Fruit fly (Drosophila melanogaster) whole organism, embryonic: Measurements from ENCODE around the gene CG10841.
A peak's percentile ranks its signal among the peaks of the same experiment; 100 is the strongest.

ENCODE experiments used
- CG1024 ChIP-seq: fragments of 200-800 bp; sonication (Bioruptor generic); IDR thresholded peaks from 2 replicates; pipeline ENCODE4 v1.3.6; 2022; ENCODE audit warnings: missing biosample characterization, missing genetic modification characterization
- CG11695 ChIP-seq: fragments of 200-800 bp; sonication (Bioruptor generic); IDR thresholded peaks from 3 replicates; pipeline ENCODE4 v1.3.6; 2022; ENCODE audit warnings: missing biosample characterization, missing genetic modification characterization
- CG12299 ChIP-seq: fragments of 200-800 bp; sonication (Bioruptor generic); optimal IDR thresholded peaks from 2 replicates; lab custom pipeline; 2018; ENCODE audit warnings: missing biosample characterization, mild to moderate bottlenecking, missing genetic modification characterization
- CG1233 ChIP-seq: fragments of 200-800 bp; sonication (Bioruptor generic); optimal IDR thresholded peaks from 4 replicates; lab custom pipeline; 2018; ENCODE audit warnings: missing biosample characterization, mild to moderate bottlenecking, missing genetic modification characterization
- CG13123 ChIP-seq: fragments of 200-800 bp; sonication (Bioruptor generic); optimal IDR thresholded peaks from 2 replicates; lab custom pipeline; 2016; ENCODE audit warnings: missing biosample characterization, missing genetic modification characterization
- CG14441 ChIP-seq: fragments of 200-800 bp; sonication (Bioruptor generic); IDR thresholded peaks from 2 replicates; pipeline ENCODE4 v1.3.6; 2022; ENCODE audit warnings: missing biosample characterization, missing genetic modification characterization
- CG16863 ChIP-seq: fragments of 200-800 bp; sonication (Bioruptor generic); optimal IDR thresholded peaks from 3 replicates; lab custom pipeline; 2016; ENCODE audit warnings: missing biosample characterization, missing genetic modification characterization
- CG1832 ChIP-seq: fragments of 200-800 bp; sonication (Bioruptor generic); optimal IDR thresholded peaks from 2 replicates; lab custom pipeline; 2017; ENCODE audit warnings: missing biosample characterization, mild to moderate bottlenecking, missing genetic modification characterization, inconsistent platforms
- CG30403 ChIP-seq: fragments of 200-800 bp; sonication (Bioruptor generic); optimal IDR thresholded peaks from 3 replicates; lab custom pipeline; 2016; ENCODE audit warnings: missing biosample characterization, missing genetic modification characterization
- CG3838 ChIP-seq: fragments of 200-800 bp; sonication (Bioruptor generic); optimal IDR thresholded peaks from 3 replicates; lab custom pipeline; 2016; ENCODE audit warnings: missing biosample characterization, missing genetic modification characterization
- CG3847 ChIP-seq: fragments of 200-800 bp; sonication (Bioruptor generic); IDR thresholded peaks from 2 replicates; pipeline ENCODE4 v1.3.6; 2022; ENCODE audit warnings: missing biosample characterization, missing genetic modification characterization
- CG6254 ChIP-seq: fragments of 200-800 bp; sonication (Bioruptor generic); optimal IDR thresholded peaks from 3 replicates; lab custom pipeline; 2017; ENCODE audit warnings: mild to moderate bottlenecking, missing biosample characterization, missing genetic modification reagents, missing genetic modification characterization
- CG6272 ChIP-seq: fragments of 200-800 bp; sonication (Bioruptor generic); IDR thresholded peaks from 2 replicates; pipeline ENCODE4 v1.3.6; 2022; ENCODE audit warnings: missing biosample characterization, missing genetic modification characterization
- CG6791 ChIP-seq: fragments of 200-800 bp; sonication (Bioruptor generic); IDR thresholded peaks from 3 replicates; pipeline ENCODE4 v1.3.6; 2022; ENCODE audit warnings: missing biosample characterization, missing genetic modification characterization; ENCODE audit not compliant: partially characterized antibody
- CG6813 ChIP-seq: fragments of 200-800 bp; sonication (Bioruptor generic); optimal IDR thresholded peaks from 2 replicates; lab custom pipeline; 2017; ENCODE audit warnings: missing biosample characterization, missing genetic modification characterization, mild to moderate bottlenecking, moderate library complexity, missing genetic modification reagents
- CG9797 ChIP-seq: fragments of 200-800 bp; sonication (Bioruptor generic); optimal IDR thresholded peaks from 3 replicates; lab custom pipeline; 2018; ENCODE audit warnings: missing biosample characterization, mild to moderate bottlenecking, missing genetic modification characterization
- Camta ChIP-seq: fragments of 200-800 bp; sonication (Bioruptor generic); optimal IDR thresholded peaks from 2 replicates; lab custom pipeline; 2016; ENCODE audit warnings: missing biosample characterization, missing genetic modification characterization
- D19A ChIP-seq: fragments of 200-800 bp; optimal IDR thresholded peaks from 3 replicates; lab custom pipeline; 2019; ENCODE audit warnings: missing biosample characterization, mild to moderate bottlenecking, missing genetic modification characterization, moderate library complexity
- Dfd ChIP-seq, 2 experiments: fragments of >200 bp; optimal IDR thresholded peaks; 2 replicates each; lab custom pipeline; 2017; ENCODE audit warnings: missing biosample characterization in 2 of 2, missing genetic modification characterization in 2 of 2
- Dref ChIP-seq: fragments of 200-800 bp; sonication (Bioruptor generic); IDR thresholded peaks from 2 replicates; pipeline ENCODE4 v1.3.6; 2022; ENCODE audit warnings: missing biosample characterization, missing genetic modification characterization
- Fer2 ChIP-seq: fragments of 200-800 bp; sonication (Bioruptor generic); optimal IDR thresholded peaks from 2 replicates; lab custom pipeline; 2018; ENCODE audit warnings: missing biosample characterization, mild to moderate bottlenecking, missing genetic modification characterization, moderate library complexity
- Gsc ChIP-seq: fragments of 200-800 bp; sonication (Bioruptor generic); IDR thresholded peaks from 2 replicates; pipeline ENCODE4 v1.3.6; 2022; ENCODE audit warnings: missing biosample characterization, missing genetic modification characterization
- Hr39 ChIP-seq: fragments of >200 bp; optimal IDR thresholded peaks from 2 replicates; lab custom pipeline; 2017
- PHDP ChIP-seq: fragments of 200-800 bp; sonication (Bioruptor generic); optimal IDR thresholded peaks from 3 replicates; lab custom pipeline; 2018; ENCODE audit warnings: missing biosample characterization, mild to moderate bottlenecking, missing genetic modification characterization, moderate library complexity
- Ravus ChIP-seq: fragments of 200-800 bp; sonication (Bioruptor generic); IDR thresholded peaks from 2 replicates; pipeline ENCODE4 v1.3.6; 2022; ENCODE audit warnings: missing biosample characterization, missing genetic modification characterization
- Scr ChIP-seq: fragments of 200-800 bp; sonication (Bioruptor generic); IDR thresholded peaks from 2 replicates; pipeline ENCODE4 v1.3.6; 2022; ENCODE audit warnings: missing biosample characterization, missing genetic modification characterization; ENCODE audit not compliant: partially characterized antibody
- Six4 ChIP-seq: fragments of 200-800 bp; sonication (Bioruptor generic); optimal IDR thresholded peaks from 2 replicates; lab custom pipeline; 2016; ENCODE audit warnings: missing biosample characterization, missing genetic modification characterization
- ab ChIP-seq: fragments of 200-800 bp; sonication (Bioruptor generic); optimal IDR thresholded peaks from 2 replicates; lab custom pipeline; 2016; ENCODE audit warnings: missing biosample characterization, missing genetic modification characterization
- bowl ChIP-seq: fragments of 200-800 bp; sonication (Bioruptor generic); IDR thresholded peaks from 2 replicates; pipeline ENCODE4 v1.3.6; 2022; ENCODE audit warnings: missing biosample characterization, missing genetic modification characterization
- chm ChIP-seq: fragments of 200-800 bp; sonication (Bioruptor generic); IDR thresholded peaks from 2 replicates; pipeline ENCODE4 v1.3.6; 2022; ENCODE audit warnings: missing biosample characterization, missing genetic modification characterization
- ci ChIP-seq: fragments of 200-800 bp; sonication (Bioruptor generic); IDR thresholded peaks from 3 replicates; pipeline ENCODE4 v1.3.6; 2022; ENCODE audit warnings: missing biosample characterization, missing genetic modification characterization
- dmrt11E ChIP-seq: fragments of 200-800 bp; sonication (Bioruptor generic); optimal IDR thresholded peaks from 3 replicates; lab custom pipeline; 2018; ENCODE audit warnings: missing biosample characterization, mild to moderate bottlenecking, missing genetic modification characterization, moderate library complexity
- dmrt99B ChIP-seq: fragments of 200-800 bp; sonication (Bioruptor generic); optimal IDR thresholded peaks from 2 replicates; lab custom pipeline; 2018; ENCODE audit warnings: missing biosample characterization, mild to moderate bottlenecking, missing genetic modification characterization, moderate library complexity
- gfzf ChIP-seq: fragments of 200-800 bp; sonication (Bioruptor generic); optimal IDR thresholded peaks from 2 replicates; lab custom pipeline; 2016; ENCODE audit warnings: missing biosample characterization, mild to moderate bottlenecking, missing genetic modification characterization, moderate library complexity
- gsb-n ChIP-seq: fragments of 200-800 bp; sonication (Bioruptor generic); optimal IDR thresholded peaks from 3 replicates; lab custom pipeline; 2018; ENCODE audit warnings: missing biosample characterization, mild to moderate bottlenecking, missing genetic modification characterization
- knrl ChIP-seq: fragments of 200-800 bp; sonication (Bioruptor generic); IDR thresholded peaks from 3 replicates; pipeline ENCODE4 v1.3.6; 2022; ENCODE audit warnings: missing biosample characterization, missing genetic modification characterization; ENCODE audit not compliant: partially characterized antibody
- lbe ChIP-seq: fragments of 200-800 bp; sonication (Bioruptor generic); optimal IDR thresholded peaks from 2 replicates; lab custom pipeline; 2016; ENCODE audit warnings: missing biosample characterization, mild to moderate bottlenecking, missing genetic modification characterization
- lov ChIP-seq, 2 experiments: fragments of 200-800 bp in 1 of 2; fragments of >200 bp in 1 of 2; sonication (Bioruptor generic) in 1 of 2; IDR thresholded peaks in 1 of 2; optimal IDR thresholded peaks in 1 of 2; 2 replicates in 1 of 2; 3 replicates in 1 of 2; pipeline versions ENCODE4 v1.3.6 to Lab custom; 2017 to 2022; ENCODE audit warnings: missing biosample characterization in 1 of 2, missing genetic modification characterization in 1 of 2
- nau ChIP-seq: fragments of 200-800 bp; sonication (Bioruptor generic); optimal IDR thresholded peaks from 3 replicates; lab custom pipeline; 2017; ENCODE audit warnings: missing biosample characterization, mild to moderate bottlenecking, missing genetic modification characterization, missing genetic modification reagents
- nerfin-1 ChIP-seq: fragments of 200-800 bp; sonication (Bioruptor generic); optimal IDR thresholded peaks from 3 replicates; lab custom pipeline; 2019; ENCODE audit warnings: missing biosample characterization, mild to moderate bottlenecking, missing genetic modification characterization, moderate library complexity
- prd ChIP-seq, 3 experiments: fragments of >200 bp in 2 of 3; fragments of 200-800 bp in 1 of 3; sonication (Bioruptor generic) in 1 of 3; optimal IDR thresholded peaks in 2 of 3; IDR thresholded peaks in 1 of 3; 2 replicates in 2 of 3; 3 replicates in 1 of 3; pipeline versions ENCODE4 v1.3.6 to Lab custom; 2017 to 2022; ENCODE audit warnings: missing biosample characterization in 1 of 3, missing genetic modification characterization in 1 of 3
- pum ChIP-seq: fragments of 200-800 bp; sonication (Bioruptor generic); optimal IDR thresholded peaks from 2 replicates; lab custom pipeline; 2016; ENCODE audit warnings: missing biosample characterization, missing genetic modification characterization
- sc ChIP-seq, 3 experiments: fragments of >200 bp in 2 of 3; fragments of 200-800 bp in 1 of 3; sonication (Bioruptor generic) in 1 of 3; optimal IDR thresholded peaks; 2 replicates in 2 of 3; 3 replicates in 1 of 3; lab custom pipeline; 2017; ENCODE audit warnings: mild to moderate bottlenecking in 1 of 3, missing biosample characterization in 1 of 3, missing genetic modification characterization in 1 of 3, missing genetic modification reagents in 1 of 3
- slbo ChIP-seq: fragments of 200-800 bp; sonication (Bioruptor generic); IDR thresholded peaks from 2 replicates; pipeline ENCODE4 v1.3.6; 2022; ENCODE audit warnings: missing biosample characterization, missing genetic modification characterization
- tll ChIP-seq, 2 experiments: fragments of 200-800 bp in 1 of 2; fragments of >200 bp in 1 of 2; sonication (Bioruptor generic) in 1 of 2; optimal IDR thresholded peaks; 2 replicates each; lab custom pipeline; 2017 to 2019; ENCODE audit warnings: missing biosample characterization in 2 of 2, missing genetic modification characterization in 2 of 2, mild to moderate bottlenecking in 1 of 2, moderate library complexity in 1 of 2
- trh ChIP-seq: fragments of 200-800 bp; sonication (Bioruptor generic); optimal IDR thresholded peaks from 2 replicates; lab custom pipeline; 2016; ENCODE audit warnings: missing biosample characterization, missing genetic modification characterization
- tup ChIP-seq: fragments of 200-800 bp; sonication (Bioruptor generic); optimal IDR thresholded peaks from 2 replicates; lab custom pipeline; 2016; ENCODE audit warnings: missing biosample characterization, mild to moderate bottlenecking, missing genetic modification characterization, moderate library complexity

CG10841 gene

DNA sequence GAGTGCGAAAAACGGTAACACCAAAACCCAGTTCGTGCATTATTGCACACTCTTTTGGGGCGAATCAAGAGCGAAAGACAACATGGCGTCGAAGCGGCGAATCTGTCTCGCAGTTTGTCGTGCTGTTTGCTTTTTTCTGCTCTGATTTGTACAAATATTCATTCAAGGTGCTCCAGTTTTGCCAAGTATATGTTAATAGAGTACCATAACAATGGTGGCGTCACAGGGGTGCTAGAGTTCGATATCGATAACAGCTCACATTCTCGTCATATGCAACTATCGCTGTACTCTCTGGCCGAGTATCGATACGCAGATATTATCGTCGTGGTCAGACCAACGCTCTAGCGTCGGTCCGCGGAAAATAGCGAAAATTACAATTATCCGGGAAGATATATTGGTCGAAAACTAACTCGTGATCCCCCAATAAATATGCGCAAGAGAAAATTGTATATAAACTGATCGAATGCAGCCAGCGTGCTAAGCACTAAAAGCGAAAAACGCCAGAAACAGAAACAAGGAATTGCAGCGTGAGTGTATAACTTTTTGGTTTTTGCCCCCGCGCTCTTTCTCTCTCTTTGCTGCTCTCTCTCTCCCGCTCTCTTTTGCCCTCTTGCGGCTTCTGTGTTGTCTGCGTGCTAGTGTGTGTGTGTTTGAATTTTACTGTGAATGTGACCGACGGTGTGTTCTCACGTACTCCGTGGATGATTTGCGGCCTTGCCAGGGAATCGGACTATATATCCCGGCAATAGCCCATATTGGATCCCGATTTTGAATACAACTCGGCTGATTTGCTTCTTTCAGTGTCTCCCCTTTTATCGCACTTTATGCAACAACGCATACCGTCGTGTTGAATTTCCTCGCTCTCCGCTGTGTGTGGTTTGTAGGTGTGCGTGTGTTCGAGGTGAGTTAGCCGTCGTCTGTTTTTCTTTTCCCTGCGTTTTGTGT lies 52.2 kb downstream of the CG10841 start, which contains the start of gene flfl (continued):
- TF ChIP-seq ab (GFP tag; lab: Kevin White, UChicago) (no peak), Dfd (GFP tag; optimal IDR thresholded peaks at IDR 0.05; lab: Kevin White, UChicago) (no peak), Hr39 (lab: Kevin White, UChicago) (no peak), gsb-n (tag; lab: Kevin White, UChicago) (no peak), CG6791 (GFP tag; lab: Robert Waterston, UW) (no peak), knrl (GFP tag; lab: Robert Waterston, UW) (no peak), Fer2 (tag; lab: Kevin White, UChicago) (no peak), CG13123 (GFP tag; lab: Kevin White, UChicago) (no peak), ci (no peak), CG6254 (GFP tag; lab: Kevin White, UChicago) (no peak), bowl (GFP tag; lab: Robert Waterston, UW) (no peak), CG6272 (GFP tag; lab: Robert Waterston, UW) (no peak), CG14441 (GFP tag; lab: Robert Waterston, UW) (no peak), CG1233 (no peak), Camta (GFP tag; lab: Kevin White, UChicago) (no peak), Dref (GFP tag; lab: Robert Waterston, UW) (no peak), PHDP (no peak), dmrt11E (tag; lab: Kevin White, UChicago) (no peak), CG9797 (peak; percentile 54), trh (no peak), CG6813 (GFP tag; lab: Kevin White, UChicago) (peak; percentile 30), CG3838 (GFP tag; lab: Kevin White, UChicago) (no peak), CG16863 (GFP tag; lab: Kevin White, UChicago) (peak; percentile 22), CG12299 (tag; lab: Kevin White, UChicago) (no peak), prd (optimal IDR thresholded peaks at IDR 0.05; lab: Kevin White, UChicago) (no peak), prd (GFP tag; IDR thresholded peaks at IDR 0.05; lab: Robert Waterston, UW) (no peak), CG3847 (no peak), sc (optimal IDR thresholded peaks at IDR 0.05; lab: Kevin White, UChicago) (no peak), sc (GFP tag; optimal IDR thresholded peaks at IDR 0.05; lab: Kevin White, UChicago) (no peak), gfzf (GFP tag; lab: Kevin White, UChicago) (peak; percentile 63), pum (GFP tag; lab: Kevin White, UChicago) (peak; percentile 13), CG11695 (GFP tag; lab: Robert Waterston, UW) (no peak), dmrt99B (tag; lab: Kevin White, UChicago) (no peak), CG30403 (GFP tag; lab: Kevin White, UChicago) (peak; percentile 39), Scr (GFP tag; lab: Robert Waterston, UW) (no peak), Six4 (GFP tag; lab: Kevin White, UChicago) (no peak), slbo (no peak), CG1024 (no peak), tll (GFP tag; optimal IDR thresholded peaks at IDR 0.05; lab: Kevin White, UChicago) (peak in 1 of 2 experiments; percentile 26), tup (GFP tag; lab: Kevin White, UChicago) (no peak), D19A (tag; lab: Kevin White, UChicago) (peak; percentile 30), CG1832 (peak; percentile 37), Ravus (GFP tag; lab: Robert Waterston, UW) (no peak), lbe (GFP tag; lab: Kevin White, UChicago) (no peak), Gsc (GFP tag; lab: Robert Waterston, UW) (no peak), chm (no peak), nau (GFP tag; lab: Kevin White, UChicago) (no peak), lov (optimal IDR thresholded peaks at IDR 0.05; lab: Kevin White, UChicago) (no peak), lov (GFP tag; IDR thresholded peaks at IDR 0.05; lab: Robert Waterston, UW) (no peak), nerfin-1 (tag; lab: Kevin White, UChicago) (peak; percentile 50)
